Worm (Caenorhabditis elegans): ENCODE data around the gene F53C3.11.

DNA sequence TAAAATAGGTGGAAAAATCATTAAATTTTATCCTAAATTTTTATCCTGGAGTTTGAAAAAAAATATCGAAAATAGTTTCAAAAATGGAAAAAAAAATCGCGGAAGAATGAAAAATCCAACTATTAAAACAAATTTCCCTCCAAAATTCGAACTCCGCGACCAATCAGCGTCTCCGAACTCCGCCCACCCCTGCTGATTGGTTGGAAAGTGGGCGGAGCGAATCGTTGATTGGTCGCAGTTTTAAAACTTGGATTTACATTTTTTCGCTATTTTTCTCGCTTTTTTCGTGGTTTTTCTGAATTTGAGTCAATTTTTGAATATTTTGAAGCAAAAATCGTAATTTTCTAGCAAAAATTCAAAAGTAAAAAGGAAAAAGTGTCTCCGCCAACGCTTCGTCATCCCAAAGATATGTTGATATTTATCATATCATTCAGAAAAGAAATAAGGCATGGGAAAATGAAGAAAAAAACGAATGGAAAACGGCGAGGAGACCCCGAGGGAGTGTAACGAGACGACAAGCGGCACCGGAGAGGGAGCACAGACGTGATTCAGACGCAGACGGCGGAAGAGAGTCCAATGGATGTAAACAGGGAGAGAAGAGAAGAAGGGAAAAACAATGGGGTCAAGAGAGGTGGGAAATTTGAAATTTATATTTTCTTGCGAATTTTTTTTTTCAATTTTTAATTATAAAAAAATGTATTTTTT lies 24.1 kb upstream of the F53C3.11 start:
- TF ChIP-seq lin-39 (tag; optimal IDR thresholded peaks at IDR 0.05), result no peak
- no peak for TF ChIP-seq unc-62 (GFP tag; optimal IDR thresholded peaks at IDR 0.05)
- no peak for TF ChIP-seq skn-1 (tag; optimal IDR thresholded peaks at IDR 0.05)
- TF ChIP-seq zag-1 (tag; optimal IDR thresholded peaks at IDR 0.05), result no peak
- TF ChIP-seq nhr-77 (tag; optimal IDR thresholded peaks at IDR 0.05), result no peak
- peak; percentile 30 for TF ChIP-seq lin-13 (GFP tag; optimal IDR thresholded peaks at IDR 0.05)
- TF ChIP-seq fos-1 (tag; optimal IDR thresholded peaks at IDR 0.05), result peak; percentile 75
- TF ChIP-seq nhr-11 (tag; optimal IDR thresholded peaks at IDR 0.05), result no peak

Measured in whole organism, L2 larva.